Worm (Caenorhabditis elegans) whole organism, L4 larva: Measurements from ENCODE around the gene frpr-19.

ENCODE experiments used
- D1046.2 ChIP-seq: fragments of 200-800 bp; sonication (Bioruptor generic); IDR thresholded peaks from 2 replicates; pipeline ENCODE4 v1.3.6; 2022; ENCODE audit warnings: missing genetic modification characterization, missing compliant biosample characterization
- Y5F2A.4 ChIP-seq: fragments of 200-800 bp; sonication (Bioruptor generic); optimal IDR thresholded peaks from 2 replicates; lab custom pipeline; 2018; ENCODE audit warnings: mild to moderate bottlenecking, missing genetic modification characterization, missing compliant biosample characterization
- aha-1 ChIP-seq: fragments of 150-350 bp; peaks from one replicate; lab custom pipeline; 2014; ENCODE audit warnings: missing biosample characterization, missing genetic modification characterization
- ama-1 ChIP-seq: fragments of 150-350 bp; optimal IDR thresholded peaks from 2 replicates; lab custom pipeline; 2014; ENCODE audit warnings: inconsistent platforms, mixed read lengths
- attf-4 ChIP-seq: sonication (generic microtip); optimal IDR thresholded peaks from 3 replicates; lab custom pipeline; 2017; ENCODE audit warnings: missing biosample characterization, missing genetic modification characterization
- ceh-20 ChIP-seq: fragments of 200-800 bp; sonication (Bioruptor generic); IDR thresholded peaks from 2 replicates; pipeline ENCODE4 v1.3.6; 2022; ENCODE audit warnings: missing genetic modification reagents, missing genetic modification characterization, missing compliant biosample characterization
- ceh-44 ChIP-seq: fragments of 200-800 bp; sonication (Bioruptor generic); IDR thresholded peaks from 2 replicates; pipeline ENCODE4 v1.3.6; 2022; ENCODE audit warnings: missing genetic modification reagents, missing genetic modification characterization, missing compliant biosample characterization
- daf-16 ChIP-seq, 3 experiments: sonication (generic microtip); optimal IDR thresholded peaks; 2 replicates each; lab custom pipeline; 2016 to 2017; ENCODE audit warnings: missing genetic modification characterization in 3 of 3, missing genetic modification reagents in 3 of 3, mild to moderate bottlenecking in 2 of 3, missing compliant biosample characterization in 2 of 3, missing biosample characterization in 1 of 3, moderate library complexity in 1 of 3
- daf-8 ChIP-seq: fragments of 200-800 bp; sonication (Bioruptor generic); IDR thresholded peaks from 2 replicates; pipeline ENCODE4 v1.3.6; 2022; ENCODE audit warnings: missing genetic modification characterization, missing compliant biosample characterization
- dmd-8 ChIP-seq: fragments of 200-800 bp; sonication (Bioruptor generic); IDR thresholded peaks from 2 replicates; pipeline ENCODE4 v1.3.6; 2022; ENCODE audit warnings: missing genetic modification characterization, missing compliant biosample characterization
- egl-27 ChIP-seq: sonication (generic microtip); optimal IDR thresholded peaks from 3 replicates; lab custom pipeline; 2017; ENCODE audit warnings: missing biosample characterization, missing genetic modification reagents, missing genetic modification characterization
- egl-43 ChIP-seq: fragments of 200-800 bp; sonication (Bioruptor generic); IDR thresholded peaks from 2 replicates; pipeline ENCODE4 v1.3.6; 2022; ENCODE audit warnings: missing genetic modification reagents, missing genetic modification characterization, missing compliant biosample characterization
- fkh-10 ChIP-seq: fragments of 150-350 bp; optimal IDR thresholded peaks from 2 replicates; lab custom pipeline; 2014; ENCODE audit warnings: missing biosample characterization, missing genetic modification reagents, missing genetic modification characterization
- lir-3 ChIP-seq: sonication (generic microtip); optimal IDR thresholded peaks from 2 replicates; lab custom pipeline; 2016; ENCODE audit warnings: mild to moderate bottlenecking, missing genetic modification characterization, missing compliant biosample characterization
- lsy-2 ChIP-seq, 2 experiments: fragments of 150-350 bp in 1 of 2; sonication (generic microtip) in 1 of 2; optimal IDR thresholded peaks; 2 replicates each; lab custom pipeline; 2014 to 2017; ENCODE audit warnings: missing biosample characterization in 2 of 2, missing genetic modification characterization in 2 of 2
- madf-5 ChIP-seq, 2 experiments: fragments of 200-800 bp; sonication (Bioruptor generic); IDR thresholded peaks; 2 replicates each; pipeline ENCODE4 v1.3.6; 2022; ENCODE audit warnings: missing compliant biosample characterization in 2 of 2, missing genetic modification characterization in 2 of 2
- madf-9 ChIP-seq: fragments of 200-800 bp; sonication (Bioruptor generic); conservative IDR thresholded peaks from 2 replicates; pipeline ENCODE4 v1.3.6; 2022; ENCODE audit warnings: missing genetic modification reagents, missing genetic modification characterization, missing compliant biosample characterization
- mdl-1 ChIP-seq, 2 experiments: fragments of 150-350 bp in 1 of 2; sonication (generic microtip) in 1 of 2; optimal IDR thresholded peaks; 2 replicates each; lab custom pipeline; 2014 to 2017; ENCODE audit warnings: missing biosample characterization in 2 of 2, missing genetic modification characterization in 2 of 2
- mdt-29 ChIP-seq: fragments of 200-800 bp; sonication (Bioruptor generic); IDR thresholded peaks from 2 replicates; pipeline ENCODE4 v1.3.6; 2022; ENCODE audit warnings: missing genetic modification reagents, missing genetic modification characterization, missing compliant biosample characterization
- nhr-11 ChIP-seq: fragments of 150-350 bp; optimal IDR thresholded peaks from 2 replicates; lab custom pipeline; 2014; ENCODE audit warnings: missing biosample characterization, missing genetic modification characterization
- nhr-25 ChIP-seq: sonication (generic microtip); optimal IDR thresholded peaks from 2 replicates; lab custom pipeline; 2017; ENCODE audit warnings: missing genetic modification characterization, mild to moderate bottlenecking, missing compliant biosample characterization, antibody characterized with exemption, moderate library complexity, borderline replicate concordance; ENCODE audit not compliant: insufficient read depth
- nhr-6 ChIP-seq: fragments of 150-350 bp; optimal IDR thresholded peaks from 2 replicates; lab custom pipeline; 2014; ENCODE audit warnings: missing biosample characterization, missing genetic modification characterization
- pha-4 ChIP-seq, 2 experiments: fragments of 150-350 bp in 1 of 2; fragments of 200-800 bp in 1 of 2; sonication (Bioruptor generic) in 1 of 2; IDR thresholded peaks in 1 of 2; optimal IDR thresholded peaks in 1 of 2; 2 replicates each; pipeline versions ENCODE4 v1.3.6 to Lab custom; 2014 to 2022; ENCODE audit warnings: missing genetic modification characterization in 2 of 2, missing genetic modification reagents in 2 of 2, missing biosample characterization in 1 of 2, missing compliant biosample characterization in 1 of 2
- php-3 ChIP-seq: fragments of 200-800 bp; sonication (Bioruptor generic); IDR thresholded peaks from 2 replicates; pipeline ENCODE4 v1.3.6; 2022; ENCODE audit warnings: missing genetic modification reagents, missing genetic modification characterization, missing compliant biosample characterization
- sdz-12 ChIP-seq: fragments of 200-800 bp; sonication (Bioruptor generic); optimal IDR thresholded peaks from 2 replicates; lab custom pipeline; 2018; ENCODE audit warnings: mild to moderate bottlenecking, missing genetic modification characterization, missing compliant biosample characterization
- set-16 ChIP-seq: fragments of 200-800 bp; sonication (Bioruptor generic); IDR thresholded peaks from 2 replicates; pipeline ENCODE4 v1.3.6; 2022; ENCODE audit warnings: missing genetic modification reagents, missing genetic modification characterization, missing compliant biosample characterization
- spr-3 ChIP-seq: fragments of 200-800 bp; sonication (Bioruptor generic); optimal IDR thresholded peaks from 2 replicates; lab custom pipeline; 2018; ENCODE audit warnings: mild to moderate bottlenecking, missing genetic modification characterization, missing compliant biosample characterization
- unc-62 ChIP-seq, 3 experiments: fragments of 150-350 bp in 1 of 3; sonication (generic microtip); optimal IDR thresholded peaks in 2 of 3; peaks in 1 of 3; 1 replicate in 1 of 3; 2 replicates in 2 of 3; lab custom pipeline; 2014 to 2017; ENCODE audit warnings: missing biosample characterization in 3 of 3, missing genetic modification characterization in 3 of 3, missing genetic modification reagents in 3 of 3, missing genotype in 1 of 3
- zfp-3 ChIP-seq: fragments of 200-800 bp; sonication (Bioruptor generic); conservative IDR thresholded peaks from 2 replicates; pipeline ENCODE4 v1.3.6; 2022; ENCODE audit warnings: missing genetic modification reagents, missing genetic modification characterization, missing compliant biosample characterization
- ztf-11 ChIP-seq: fragments of 150-350 bp; optimal IDR thresholded peaks from 2 replicates; lab custom pipeline; 2014; ENCODE audit warnings: missing biosample characterization, missing genetic modification characterization

Gene frpr-19

DNA sequence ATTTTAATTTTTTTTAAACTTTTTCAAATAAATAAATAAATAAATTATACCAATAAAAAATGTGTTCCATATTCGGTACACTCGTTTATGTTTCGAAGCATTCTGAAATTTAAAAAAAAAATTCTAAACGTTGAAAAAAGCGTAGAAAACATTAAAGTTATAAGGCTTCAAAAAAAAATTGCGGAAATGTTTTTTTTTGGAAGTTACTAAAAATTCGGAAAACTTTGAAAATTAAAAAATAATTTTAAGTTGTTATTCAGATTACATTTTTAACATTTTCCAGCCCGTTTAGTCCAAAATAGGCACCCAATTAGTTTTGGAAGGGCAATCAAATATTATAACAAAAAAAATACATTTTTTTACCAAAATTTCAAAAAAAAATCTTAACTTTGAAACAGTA, 22.4 kb upstream of the frpr-19 start, which contains the start of gene Y38C1BA.1:
Y38C1BA.1 (minus strand) TSS at position 101 of the 400 bp plus-strand sequence.
- TF ChIP-seq madf-9 (GFP tag; lab: Robert Waterston, UW) (no peak), lir-3 (no peak), nhr-25 (tag; lab: Kevin White, UChicago) (no peak), D1046.2 (GFP tag; lab: Robert Waterston, UW) (no peak)
- TF ChIP-seq, all 104 proteins: peak for 0

DNA sequence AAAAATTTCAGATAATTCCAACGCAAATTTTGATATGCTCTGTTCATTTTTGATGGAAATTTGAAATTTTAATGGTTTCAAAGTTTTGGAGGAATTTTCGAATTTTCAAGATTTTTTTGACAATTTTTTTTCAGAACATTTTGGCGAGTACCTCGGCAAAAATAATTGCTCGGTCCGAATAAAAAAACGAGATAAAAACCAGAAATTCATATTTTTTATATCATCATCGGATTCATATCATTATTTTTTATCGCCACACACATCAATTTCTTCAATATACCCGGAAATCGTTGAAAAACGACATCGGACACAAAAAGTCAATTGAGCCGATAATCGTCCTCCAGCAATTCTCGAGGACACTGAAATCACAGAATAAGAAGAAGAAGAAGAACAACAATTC, 10.3 kb upstream of the frpr-19 start:
- peak in 1 of 2 experiments; percentile 15 for TF ChIP-seq unc-62 (GFP tag; optimal IDR thresholded peaks at IDR 0.05 in 1 of 2; lab: Kevin White, UChicago)
- no peak for TF ChIP-seq unc-62 (tag; optimal IDR thresholded peaks at IDR 0.05; lab: Kevin White, UChicago)
- no peak for TF ChIP-seq sdz-12 (GFP tag; lab: Kevin White, UChicago)
- peak; percentile 72 for TF ChIP-seq aha-1 (tag; lab: Kevin White, UChicago)
- no peak for TF ChIP-seq ceh-20
- no peak for TF ChIP-seq nhr-6 (tag; lab: Kevin White, UChicago)
- TF ChIP-seq daf-16 (GFP tag; optimal IDR thresholded peaks at IDR 0.05; lab: Kevin White, UChicago): no peak
- TF ChIP-seq daf-16 (tag; optimal IDR thresholded peaks at IDR 0.05; lab: Kevin White, UChicago): no peak

DNA sequence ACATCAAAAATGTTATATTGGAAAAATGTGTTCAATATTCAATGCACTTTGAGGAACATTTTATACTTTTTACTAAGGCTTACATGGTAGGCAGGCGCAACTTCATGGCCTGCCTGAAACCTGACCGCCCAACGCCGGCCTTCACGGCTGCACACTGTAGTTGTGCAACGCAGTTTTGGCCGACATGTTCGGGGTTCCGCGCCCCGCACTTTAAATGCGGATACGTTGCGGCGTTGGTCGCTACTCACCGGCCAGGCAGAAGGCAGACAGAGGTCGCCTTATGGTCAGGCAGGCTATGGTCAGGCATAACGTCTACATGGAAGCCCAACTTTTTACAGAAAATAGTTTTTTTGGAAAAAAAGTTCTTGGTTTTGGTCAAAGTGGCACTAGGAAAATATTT, 9.2 kb upstream of the frpr-19 start:
- no peak for TF ChIP-seq nhr-25 (tag; lab: Kevin White, UChicago)
- TF ChIP-seq ztf-11 (tag; lab: Kevin White, UChicago): no peak
- no peak for TF ChIP-seq egl-27 (tag; lab: Kevin White, UChicago)
- no peak for TF ChIP-seq fkh-10 (GFP tag; lab: Kevin White, UChicago)
- TF ChIP-seq madf-9 (GFP tag; lab: Robert Waterston, UW): no peak
- peak; percentile 52 for TF ChIP-seq set-16 (GFP tag; lab: Robert Waterston, UW)
- no peak for TF ChIP-seq zfp-3 (GFP tag; lab: Robert Waterston, UW)
- TF ChIP-seq pha-4 (GFP tag; IDR thresholded peaks at IDR 0.05; lab: Robert Waterston, UW): no peak
- TF ChIP-seq pha-4 (tag; optimal IDR thresholded peaks at IDR 0.05; lab: Kevin White, UChicago): no peak
- no peak for TF ChIP-seq mdt-29 (GFP tag; lab: Robert Waterston, UW)
- TF ChIP-seq nhr-11: no peak
- TF ChIP-seq aha-1 (tag; lab: Kevin White, UChicago): peak; percentile 50
- TF ChIP-seq dmd-8 (GFP tag; lab: Robert Waterston, UW): 0 out of 2 replicates have a peak, but pooled peaks have one; percentile 29
- no peak for TF ChIP-seq ceh-44
- no peak for TF ChIP-seq spr-3 (GFP tag; lab: Kevin White, UChicago)

DNA sequence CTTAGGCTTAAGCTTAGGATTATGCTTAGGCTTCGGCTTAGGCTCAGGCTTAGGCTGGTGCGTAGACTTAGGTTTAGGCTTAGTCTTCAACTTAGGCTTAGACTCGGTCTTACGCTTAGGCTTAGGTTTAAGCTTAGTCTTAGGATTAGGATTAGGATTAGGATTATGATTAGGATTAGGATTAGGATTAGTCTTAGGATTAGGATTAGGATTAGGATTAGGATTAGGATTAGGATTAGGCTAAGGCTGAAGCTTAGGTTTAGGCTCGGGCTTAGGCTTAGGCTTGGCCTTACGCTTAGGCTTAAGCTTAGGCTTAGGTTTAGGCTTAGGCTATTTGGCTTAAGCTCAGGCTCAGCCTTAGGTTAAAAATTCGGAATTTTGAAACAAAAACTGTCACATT, 3.7 kb upstream of the frpr-19 start:
- TF ChIP-seq ama-1 (lab: Kevin White, UChicago) (no peak), lsy-2 (tag; optimal IDR thresholded peaks at IDR 0.05; lab: Kevin White, UChicago) (no peak), daf-8 (GFP tag; lab: Robert Waterston, UW) (no peak)

DNA sequence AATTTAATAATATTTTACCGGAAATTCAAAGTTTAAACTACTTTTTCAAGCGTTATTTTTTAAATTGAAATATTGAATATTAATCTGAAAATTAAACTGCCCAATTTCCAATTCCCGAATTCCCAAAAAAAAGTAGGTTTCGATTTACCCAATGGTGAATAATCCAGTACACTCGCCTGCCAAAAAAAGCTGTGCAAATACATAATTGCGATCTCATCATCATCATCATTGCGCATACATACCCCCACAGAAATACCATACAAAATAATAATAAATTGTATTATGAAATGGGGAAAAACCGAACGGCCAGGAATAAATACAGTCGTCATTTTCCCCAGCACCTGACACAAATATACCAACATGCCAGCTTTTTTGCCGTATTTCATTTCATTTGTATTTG, 9.6 kb downstream of the frpr-19 start, which contains the start of gene Y41D4A.1:
Y41D4A.1 (plus strand) TSS at position 301 of the 400 bp plus-strand sequence.
- no peak for TF ChIP-seq php-3 (GFP tag; lab: Robert Waterston, UW)
- no peak for TF ChIP-seq nhr-6 (tag; lab: Kevin White, UChicago)
- no peak for TF ChIP-seq attf-4 (tag; lab: Kevin White, UChicago)

ce11 chrIV:1769074-1769473, 12.4 kb downstream of the frpr-19 start:
- peak; percentile 19 for TF ChIP-seq aha-1 (tag; lab: Kevin White, UChicago)
- TF ChIP-seq set-16 (GFP tag; lab: Robert Waterston, UW): peak; percentile 98
- TF ChIP-seq spr-3 (GFP tag; lab: Kevin White, UChicago): peak; percentile 10
- TF ChIP-seq Y5F2A.4: no peak
- TF ChIP-seq egl-43 (GFP tag; lab: Robert Waterston, UW): peak; percentile 50; the same call in 1 of the 2 replicates
- TF ChIP-seq pha-4 (GFP tag; IDR thresholded peaks at IDR 0.05; lab: Robert Waterston, UW): peak; percentile 20; the same call in 1 of the 2 replicates
- TF ChIP-seq pha-4 (tag; optimal IDR thresholded peaks at IDR 0.05; lab: Kevin White, UChicago): no peak
- 0 out of 4 replicates have a peak, but pooled peaks of 1 of the 2 experiments have one; percentile 11 for TF ChIP-seq madf-5 (GFP tag; IDR thresholded peaks at IDR 0.05; lab: Robert Waterston, UW)
- no peak for TF ChIP-seq mdl-1 (tag; optimal IDR thresholded peaks at IDR 0.05; lab: Kevin White, UChicago)
